Worm (Caenorhabditis elegans): ENCODE measurements around the gene nmt-1.

nmt-1 gene

DNA sequence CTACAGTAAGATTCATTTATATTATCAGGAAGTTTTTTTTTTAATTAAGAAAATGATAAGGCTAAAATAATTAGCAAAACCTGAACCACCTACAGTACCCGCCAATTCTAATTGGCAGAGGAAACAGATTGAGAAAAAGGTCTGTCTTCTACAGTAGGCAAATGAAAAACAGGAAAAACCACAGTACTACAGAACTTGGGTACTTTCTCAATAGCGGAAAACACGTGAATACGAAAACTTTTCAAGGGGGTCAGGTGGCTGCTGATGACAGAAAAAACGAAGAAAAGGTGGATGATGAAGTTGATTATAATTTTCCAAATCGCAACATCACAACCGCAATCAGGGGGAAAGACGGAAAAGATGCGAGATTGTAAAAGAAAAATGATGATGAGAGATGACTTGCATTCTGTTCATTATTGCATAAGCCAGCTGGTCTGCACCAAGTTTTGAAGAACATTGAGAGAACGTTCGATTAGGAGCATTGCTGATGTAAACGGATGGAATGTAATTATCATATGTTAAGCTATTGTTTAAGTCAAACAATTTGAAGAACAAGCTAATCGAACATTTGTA, 28.3 kb upstream of the nmt-1 start:
- peak in 1 of 2 experiments; percentile 59 for TF ChIP-seq mdl-1 (tag; optimal IDR thresholded peaks at IDR 0.05)
- peak; percentile 35 for TF ChIP-seq nhr-21 (tag; optimal IDR thresholded peaks at IDR 0.05)
- peak; percentile 24 for TF ChIP-seq sma-9 (GFP tag; optimal IDR thresholded peaks at IDR 0.05)
- TF ChIP-seq sma-9 (tag; optimal IDR thresholded peaks at IDR 0.05), result no peak
- peak; percentile 0 for TF ChIP-seq sma-3 (GFP tag; optimal IDR thresholded peaks at IDR 0.05)
- TF ChIP-seq mab-5 (tag; optimal IDR thresholded peaks at IDR 0.05), result no peak
- TF ChIP-seq skn-1 (tag; optimal IDR thresholded peaks at IDR 0.05), result no peak
- peak in 1 of 2 experiments; percentile 33 for TF ChIP-seq lsy-2 (tag; optimal IDR thresholded peaks at IDR 0.05)
- TF ChIP-seq ztf-11 (tag; optimal IDR thresholded peaks at IDR 0.05), result no peak
- peak; percentile 10 for TF ChIP-seq gmeb-1 (tag; optimal IDR thresholded peaks at IDR 0.05)
- peak; percentile 97 for TF ChIP-seq nhr-129 (tag; optimal IDR thresholded peaks at IDR 0.05)
- peak; percentile 13 for TF ChIP-seq blmp-1 (tag; optimal IDR thresholded peaks at IDR 0.05; ENCODE audit: insufficient read depth)
- no peak for TF ChIP-seq nhr-77 (tag; optimal IDR thresholded peaks at IDR 0.05)

DNA sequence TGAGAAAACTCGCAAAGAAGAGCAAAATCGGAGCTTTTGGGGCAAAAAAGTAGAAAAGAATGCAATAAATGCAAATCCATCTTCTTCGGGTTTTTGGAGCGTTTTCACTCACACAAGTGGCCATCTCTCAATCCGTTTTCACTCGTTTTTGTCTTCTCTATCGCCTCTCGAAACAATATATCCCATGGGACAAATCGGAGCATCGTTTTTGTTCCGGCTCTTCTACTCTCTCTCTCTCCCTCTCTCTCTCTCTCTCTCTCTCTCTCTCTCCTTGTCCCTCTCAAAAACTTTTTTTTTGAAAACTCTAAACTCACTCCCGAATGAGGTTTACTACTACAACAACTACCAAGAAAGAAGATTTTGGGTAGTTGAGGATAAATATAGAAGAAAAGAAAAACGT, 25.4 kb upstream of the nmt-1 start:
- TF ChIP-seq crh-2 (tag; optimal IDR thresholded peaks at IDR 0.05), result peak; percentile 34
- no peak for TF ChIP-seq unc-55 (GFP tag; optimal IDR thresholded peaks at IDR 0.05)
- no peak for TF ChIP-seq mdl-1 (tag; optimal IDR thresholded peaks at IDR 0.05)
- no peak for TF ChIP-seq peb-1 (tag; optimal IDR thresholded peaks at IDR 0.05)
- no peak for TF ChIP-seq unc-62 (GFP tag; optimal IDR thresholded peaks at IDR 0.05)
- no peak for TF ChIP-seq nhr-25 (tag; optimal IDR thresholded peaks at IDR 0.05)
- peak in 1 of 2 experiments; percentile 46 for TF ChIP-seq lsy-2 (tag; optimal IDR thresholded peaks at IDR 0.05)
- no peak for TF ChIP-seq snpc-4 (tag; optimal IDR thresholded peaks at IDR 0.05)
- peak; percentile 20 for TF ChIP-seq nhr-129 (tag; optimal IDR thresholded peaks at IDR 0.05)
- TF ChIP-seq C34F6.9 (tag; optimal IDR thresholded peaks at IDR 0.05), result peak; percentile 54
- no peak for TF ChIP-seq Y55F3AM.14 (GFP tag; optimal IDR thresholded peaks at IDR 0.05)

DNA sequence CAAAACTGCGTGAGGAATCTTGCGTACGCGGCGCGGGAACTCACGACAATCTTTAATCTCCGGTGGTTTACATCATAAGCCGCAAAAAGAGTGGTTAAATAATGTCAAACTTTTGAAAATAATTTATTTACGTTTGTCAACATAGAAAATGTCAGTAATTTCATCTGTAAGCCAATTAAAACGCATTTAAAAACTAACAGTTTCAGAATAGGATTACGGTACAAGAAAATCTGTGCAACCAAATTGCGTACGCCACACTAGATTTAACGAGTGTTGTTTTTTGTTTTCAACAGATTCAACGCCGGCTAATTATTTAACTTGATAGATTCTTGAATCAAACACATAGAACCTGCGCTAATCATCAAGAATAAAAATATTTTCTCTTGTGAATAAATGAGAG, 24.7 kb upstream of the nmt-1 start:
- TF ChIP-seq ztf-1 (GFP tag; conservative IDR thresholded peaks at IDR 0.05), result no peak
- no peak for TF ChIP-seq gmeb-1 (tag; optimal IDR thresholded peaks at IDR 0.05)
- TF ChIP-seq unc-39 (tag; optimal IDR thresholded peaks at IDR 0.05), result no peak
- TF ChIP-seq nhr-12 (tag; optimal IDR thresholded peaks at IDR 0.05), result no peak
- no peak for TF ChIP-seq R02D3.7 (tag; optimal IDR thresholded peaks at IDR 0.05)
- no peak for TF ChIP-seq ZK546.5 (tag; optimal IDR thresholded peaks at IDR 0.05)
- TF ChIP-seq C34F6.9 (tag; optimal IDR thresholded peaks at IDR 0.05), result no peak
- no peak for TF ChIP-seq lin-11 (tag; optimal IDR thresholded peaks at IDR 0.05)
- no peak for TF ChIP-seq F13H6.1 (tag; optimal IDR thresholded peaks at IDR 0.05)
- no peak for TF ChIP-seq lsy-2 (tag; optimal IDR thresholded peaks at IDR 0.05)
- no peak for TF ChIP-seq ceh-82 (tag; optimal IDR thresholded peaks at IDR 0.05)
- TF ChIP-seq nhr-77 (tag; optimal IDR thresholded peaks at IDR 0.05), result no peak
- no peak for TF ChIP-seq skn-1 (tag; optimal IDR thresholded peaks at IDR 0.05)
- no peak for TF ChIP-seq unc-62 (GFP tag; optimal IDR thresholded peaks at IDR 0.05)
- TF ChIP-seq nhr-11 (tag; optimal IDR thresholded peaks at IDR 0.05), result no peak
- no peak for TF ChIP-seq fos-1 (tag; optimal IDR thresholded peaks at IDR 0.05)

DNA sequence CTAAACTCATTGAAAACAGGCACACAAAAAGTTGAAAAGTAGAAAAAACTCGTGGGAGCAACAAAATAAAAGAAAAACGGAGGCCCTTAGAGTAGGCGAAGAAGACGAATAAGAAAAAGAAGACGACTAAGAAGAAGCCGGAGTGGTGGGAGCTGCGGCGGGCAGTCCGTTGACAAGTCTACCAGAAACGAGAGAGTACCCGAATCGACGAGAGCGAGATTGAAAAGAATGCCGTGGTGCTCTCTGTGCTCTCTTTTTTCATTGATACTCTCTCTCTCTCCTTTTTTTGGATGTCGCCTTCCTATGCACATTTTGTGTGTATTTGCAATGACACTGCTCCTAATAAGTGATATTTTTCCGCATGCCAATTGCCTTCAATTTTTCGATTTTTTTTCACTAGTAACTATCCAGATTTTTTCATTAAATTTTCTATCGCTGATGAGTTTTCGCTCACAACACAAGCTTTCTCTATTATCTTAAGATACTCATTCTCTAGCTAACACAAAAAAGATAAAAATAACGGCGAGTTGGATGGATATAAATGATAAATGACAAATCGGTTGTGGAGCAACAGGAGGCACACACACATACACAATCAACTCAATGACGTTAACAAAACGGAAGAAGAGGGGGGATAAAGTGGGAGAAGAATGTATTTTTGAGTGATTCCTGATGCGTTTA, 23.9 kb upstream of the nmt-1 start:
- TF ChIP-seq unc-62 (GFP tag; optimal IDR thresholded peaks at IDR 0.05) (no peak), zag-1 (tag; optimal IDR thresholded peaks at IDR 0.05) (peak; percentile 55), ztf-11 (tag; optimal IDR thresholded peaks at IDR 0.05) (no peak), sem-4 (tag; optimal IDR thresholded peaks at IDR 0.05) (peak; percentile 14), F13H6.1 (tag; optimal IDR thresholded peaks at IDR 0.05) (peak; percentile 53), lsy-2 (tag; optimal IDR thresholded peaks at IDR 0.05) (peak in 1 of 2 experiments; percentile 12), sma-3 (GFP tag; optimal IDR thresholded peaks at IDR 0.05) (no peak), C34F6.9 (tag; optimal IDR thresholded peaks at IDR 0.05) (peak; percentile 48), crh-2 (tag; optimal IDR thresholded peaks at IDR 0.05) (peak; percentile 59), nhr-129 (tag; optimal IDR thresholded peaks at IDR 0.05) (peak; percentile 14), sma-9 (GFP tag; optimal IDR thresholded peaks at IDR 0.05) (peak; percentile 45), sma-9 (tag; optimal IDR thresholded peaks at IDR 0.05) (no peak), unc-55 (GFP tag; optimal IDR thresholded peaks at IDR 0.05) (peak; percentile 60)
